Worm (Caenorhabditis elegans): ENCODE results near the gene immp-2.

immp-2 gene

DNA sequence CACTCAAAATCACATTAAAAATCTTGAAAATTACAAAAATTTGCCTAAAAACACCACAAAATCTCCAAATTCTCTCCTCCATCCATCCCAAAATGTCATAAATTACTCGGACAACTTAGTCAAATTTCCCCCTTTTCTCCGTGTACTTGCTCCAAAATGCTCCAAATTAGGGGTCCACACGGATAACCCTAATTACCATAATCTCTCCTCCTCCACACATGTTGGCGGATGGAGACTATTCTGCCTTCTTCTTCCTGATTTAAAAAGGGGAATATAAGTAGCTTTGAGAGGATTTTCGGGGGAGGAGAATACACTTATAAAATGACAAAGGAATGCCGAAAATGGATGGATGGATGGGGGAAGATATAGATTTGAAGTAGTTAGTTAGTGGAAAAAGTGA, 43.8 kb downstream of the immp-2 start (continued):
- TF ChIP-seq T07F8.4 (tag; optimal IDR thresholded peaks at IDR 0.05), result no peak
- no peak for TF ChIP-seq ceh-27 (GFP tag; optimal IDR thresholded peaks at IDR 0.05)

DNA sequence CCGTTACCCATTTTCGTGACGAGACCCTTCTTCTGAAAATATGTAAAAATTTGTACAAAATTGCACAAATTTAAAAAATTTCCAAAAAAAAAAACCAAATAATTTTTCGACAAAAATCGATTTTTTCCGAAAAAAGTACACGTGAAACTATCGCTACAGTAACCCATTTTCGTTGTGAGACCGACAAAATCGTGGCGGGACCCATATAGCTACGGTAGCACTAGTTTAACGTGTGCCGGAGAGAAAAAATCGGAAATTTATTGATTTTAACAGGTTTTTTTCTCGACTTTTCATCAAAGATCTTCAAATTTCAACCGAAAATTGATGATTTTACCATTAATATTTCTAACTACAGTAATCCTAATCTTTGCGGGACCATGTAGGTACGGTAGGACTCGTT, 45.5 kb downstream of the immp-2 start:
- TF ChIP-seq xnd-1 (tag; optimal IDR thresholded peaks at IDR 0.05) (peak; percentile 7), lsl-1 (GFP tag; optimal IDR thresholded peaks at IDR 0.05) (peak; percentile 81), F33H1.4 (GFP tag; IDR thresholded peaks at IDR 0.05) (peak; percentile 55; the same call in 1 of the 2 replicates), attf-3 (GFP tag; conservative IDR thresholded peaks at IDR 0.05) (no peak), atf-7 (tag; optimal IDR thresholded peaks at IDR 0.05) (no peak), K12H6.12 (tag; optimal IDR thresholded peaks at IDR 0.05) (no peak)

DNA sequence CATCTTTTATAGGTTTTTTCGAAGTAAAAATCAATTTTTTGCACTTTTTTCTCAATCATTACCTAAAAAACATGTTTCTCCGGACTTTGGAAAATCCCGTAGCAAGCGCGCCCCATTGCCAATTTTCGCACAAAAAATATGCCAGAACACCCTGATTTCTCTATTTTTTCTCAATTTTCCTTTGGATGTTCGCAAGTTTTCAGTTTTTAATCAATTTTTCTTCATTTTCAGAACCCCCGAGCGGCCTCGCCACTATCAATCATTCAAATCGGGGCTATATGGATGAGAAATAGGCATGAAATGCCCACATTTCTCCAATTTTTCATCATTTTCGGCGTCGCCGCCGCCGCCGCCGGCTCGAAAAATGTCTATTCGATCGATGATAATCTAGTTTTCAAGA, 46.4 kb downstream of the immp-2 start, which contains the start of gene plx-1:
plx-1 (plus strand) TSS at position 301 of the 400 bp plus-strand sequence.
- no peak for TF ChIP-seq him-1 (tag; optimal IDR thresholded peaks at IDR 0.05)
- no peak for TF ChIP-seq mel-28 (tag; optimal IDR thresholded peaks at IDR 0.05; ENCODE audit: borderline replicate concordance)
- no peak for TF ChIP-seq ceh-79 (tag; optimal IDR thresholded peaks at IDR 0.05)
- no peak for TF ChIP-seq egrh-3 (GFP tag; IDR thresholded peaks at IDR 0.05)
- TF ChIP-seq ztf-3 (GFP tag; optimal IDR thresholded peaks at IDR 0.05), result no peak
- TF ChIP-seq Y53F4B.3 (GFP tag; IDR thresholded peaks at IDR 0.05), result no peak
- no peak for TF ChIP-seq madf-10 (tag; optimal IDR thresholded peaks at IDR 0.05)
- no peak for TF ChIP-seq rcor-1 (GFP tag; IDR thresholded peaks at IDR 0.05)
- no peak for TF ChIP-seq lin-40 (tag; optimal IDR thresholded peaks at IDR 0.05)
- no peak for TF ChIP-seq lin-26 (GFP tag; IDR thresholded peaks at IDR 0.05)
- no peak for TF ChIP-seq attf-3 (GFP tag; conservative IDR thresholded peaks at IDR 0.05)
- no peak for TF ChIP-seq tbx-9 (tag; optimal IDR thresholded peaks at IDR 0.05; ENCODE audit: borderline replicate concordance)
- TF ChIP-seq efl-1 (GFP tag; optimal IDR thresholded peaks at IDR 0.05), result no peak
- TF ChIP-seq F57C9.4 (tag; optimal IDR thresholded peaks at IDR 0.05), result no peak
- no peak for TF ChIP-seq F33H1.4 (GFP tag; IDR thresholded peaks at IDR 0.05)
- TF ChIP-seq unc-130 (GFP tag; optimal IDR thresholded peaks at IDR 0.05), result no peak
- TF ChIP-seq ztf-6 (GFP tag; IDR thresholded peaks at IDR 0.05), result no peak

DNA sequence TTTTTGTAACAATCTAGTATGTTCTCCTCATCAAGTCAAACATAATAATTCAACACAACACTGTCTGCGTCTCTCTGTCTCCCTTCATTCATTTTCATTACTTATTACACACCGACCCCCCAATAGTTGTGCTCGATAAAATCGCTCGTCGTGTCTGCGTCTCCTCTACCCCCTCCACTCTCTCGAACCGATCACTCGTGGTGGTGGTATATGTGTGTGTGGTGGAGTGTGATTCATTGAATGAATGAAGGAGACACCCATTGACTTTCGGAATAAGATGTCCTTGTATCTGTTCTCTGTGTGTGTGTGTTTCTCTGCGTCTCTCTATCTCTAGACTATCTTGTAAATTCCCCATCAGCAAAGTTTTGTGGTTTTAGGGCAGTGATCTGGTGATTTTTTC, 47.8 kb downstream of the immp-2 start:
- TF ChIP-seq let-607 (tag; optimal IDR thresholded peaks at IDR 0.05) (no peak), nhr-27 (tag; optimal IDR thresholded peaks at IDR 0.05) (no peak), die-1 (tag; optimal IDR thresholded peaks at IDR 0.05) (no peak), lsy-27 (tag; optimal IDR thresholded peaks at IDR 0.05; ENCODE audit: borderline replicate concordance, insufficient read depth) (no peak), ceh-100 (GFP tag; IDR thresholded peaks at IDR 0.05) (no peak), mes-4 (tag; optimal IDR thresholded peaks at IDR 0.05) (no peak), somi-1 (GFP tag; optimal IDR thresholded peaks at IDR 0.05) (no peak), hmg-1.2 (GFP tag; IDR thresholded peaks at IDR 0.05) (peak; percentile 84), rec-8 (tag; optimal IDR thresholded peaks at IDR 0.05) (no peak), nfya-1 (tag; optimal IDR thresholded peaks at IDR 0.05; ENCODE audit: borderline replicate concordance, insufficient read depth) (no peak), hmg-20 (GFP tag; IDR thresholded peaks at IDR 0.05) (no peak), pha-4 (tag; optimal IDR thresholded peaks at IDR 0.05) (no peak), attf-3 (GFP tag; conservative IDR thresholded peaks at IDR 0.05) (no peak), K11D2.4 (GFP tag; IDR thresholded peaks at IDR 0.05) (no peak), T07F8.4 (tag; optimal IDR thresholded peaks at IDR 0.05) (no peak), F55B11.4 (tag; optimal IDR thresholded peaks at IDR 0.05; ENCODE audit: borderline replicate concordance, insufficient read depth) (no peak), ztf-28 (GFP tag; IDR thresholded peaks at IDR 0.05) (no peak), ZK185.1 (tag; optimal IDR thresholded peaks at IDR 0.05; ENCODE audit: poor library complexity, severe bottlenecking) (no peak), bed-2 (GFP tag; IDR thresholded peaks at IDR 0.05) (no peak), bed-1 (GFP tag; IDR thresholded peaks at IDR 0.05) (no peak), let-526 (GFP tag; IDR thresholded peaks at IDR 0.05) (no peak), ceh-91 (GFP tag; IDR thresholded peaks at IDR 0.05) (no peak), ama-1 (optimal IDR thresholded peaks at IDR 0.05) (no peak), ama-1 (GFP tag; optimal IDR thresholded peaks at IDR 0.05) (no peak), K12H6.12 (tag; optimal IDR thresholded peaks at IDR 0.05) (no peak)
